Worm (Caenorhabditis elegans) whole organism, L3 larva: ENCODE measurements around the gene cux-7.

Experiments
- ama-1 ChIP-seq: fragments of 150-350 bp; optimal IDR thresholded peaks from 2 replicates; lab custom pipeline; 2018
- ceh-82 ChIP-seq: fragments of 150-350 bp; optimal IDR thresholded peaks from 2 replicates; lab custom pipeline; 2014; ENCODE audit warnings: missing biosample characterization, missing genetic modification characterization
- pha-4 ChIP-seq: fragments of 150-350 bp; optimal IDR thresholded peaks from 2 replicates; lab custom pipeline; 2014; ENCODE audit warnings: missing biosample characterization, missing genetic modification reagents, missing genetic modification characterization
- pqm-1 ChIP-seq: fragments of 150-350 bp; optimal IDR thresholded peaks from 2 replicates; lab custom pipeline; 2017; ENCODE audit warnings: missing biosample characterization, missing genetic modification characterization, inconsistent platforms
- unc-39 ChIP-seq: sonication (generic microtip); optimal IDR thresholded peaks from 4 replicates; lab custom pipeline; 2017; ENCODE audit warnings: missing biosample characterization, missing genetic modification characterization
- unc-62 ChIP-seq: fragments of 150-350 bp; sonication (generic microtip); optimal IDR thresholded peaks from 4 replicates; lab custom pipeline; 2014; ENCODE audit warnings: missing biosample characterization, missing genetic modification reagents, missing genetic modification characterization

- TF ChIP-seq unc-39 (tag; lab: Kevin White, UChicago) (no peak), ceh-82 (tag; lab: Kevin White, UChicago) (no peak), pha-4 (peak; percentile 70), pqm-1 (peak; percentile 85), unc-62 (GFP tag; lab: Kevin White, UChicago) (peak; percentile 9), ama-1 (lab: Kevin White, UChicago) (peak; percentile 6)
Observed at ce11 chrIII:7498346-7498745, 22.3 kb downstream of the cux-7 start.
